Worm (Caenorhabditis elegans) whole organism, L1 larva: Measurements from ENCODE around the gene ceh-34.

Experiments used
- ama-1 ChIP-seq: fragments of 150-350 bp; optimal IDR thresholded peaks from 2 replicates; lab custom pipeline; 2014
- blmp-1 ChIP-seq: fragments of 150-350 bp; optimal IDR thresholded peaks from 2 replicates; lab custom pipeline; 2014; ENCODE audit warnings: missing biosample characterization, missing genetic modification characterization
- ceh-82 ChIP-seq, 3 experiments: fragments of 150-350 bp in 1 of 3; sonication (generic microtip) in 2 of 3; optimal IDR thresholded peaks; 2 replicates each; lab custom pipeline; 2014 to 2017; ENCODE audit warnings: missing biosample characterization in 3 of 3, missing genetic modification characterization in 3 of 3
- lsy-2 ChIP-seq, 2 experiments: fragments of 150-350 bp; optimal IDR thresholded peaks; 2 replicates each; lab custom pipeline; 2014; ENCODE audit warnings: missing biosample characterization in 2 of 2, missing genetic modification characterization in 2 of 2
- mdl-1 ChIP-seq, 2 experiments: fragments of 150-350 bp; optimal IDR thresholded peaks; 2 replicates each; lab custom pipeline; 2014 to 2017; ENCODE audit warnings: missing biosample characterization in 2 of 2, missing genetic modification characterization in 2 of 2, inconsistent platforms in 1 of 2
- mep-1 ChIP-seq: fragments of 150-350 bp; optimal IDR thresholded peaks from 2 replicates; lab custom pipeline; 2014; ENCODE audit warnings: missing biosample characterization, missing genetic modification characterization
- nhr-12 ChIP-seq: sonication (generic microtip); optimal IDR thresholded peaks from 2 replicates; lab custom pipeline; 2017; ENCODE audit warnings: missing biosample characterization, missing genetic modification characterization
- snpc-4 ChIP-seq: fragments of 150-350 bp; optimal IDR thresholded peaks from 2 replicates; lab custom pipeline; 2014; ENCODE audit warnings: missing biosample characterization, missing genetic modification characterization
- unc-30 ChIP-seq: sonication (generic microtip); optimal IDR thresholded peaks from 2 replicates; lab custom pipeline; 2017; ENCODE audit warnings: missing biosample characterization, missing genetic modification characterization
- ztf-11 ChIP-seq, 2 experiments: sonication (generic microtip); optimal IDR thresholded peaks; 2 replicates each; lab custom pipeline; 2016 to 2017; ENCODE audit warnings: missing genetic modification characterization in 2 of 2, missing biosample characterization in 1 of 2, missing compliant biosample characterization in 1 of 2

DNA sequence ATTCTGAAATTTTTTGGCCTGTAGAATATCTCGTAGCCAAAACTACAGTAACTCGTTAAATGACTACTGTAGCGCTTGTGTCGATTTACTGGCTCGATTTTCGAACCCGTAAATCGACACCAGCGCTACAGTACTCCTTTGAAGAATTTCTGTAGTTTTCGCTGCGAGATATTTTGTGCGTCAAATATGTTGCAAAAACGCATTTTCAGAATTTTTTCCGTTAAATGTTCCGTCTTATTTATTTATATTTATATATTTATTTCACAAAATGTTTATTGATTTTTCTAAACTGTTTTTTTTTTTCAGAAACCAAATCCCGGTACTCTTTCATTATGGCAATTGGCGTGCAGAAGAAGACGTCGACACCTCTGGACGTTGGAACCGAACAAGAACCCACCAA is 45.6 kb downstream of the ceh-34 start, which contains the start of gene natc-2:
- TF ChIP-seq ama-1 (lab: Kevin White, UChicago) (no peak), ztf-11 (tag; optimal IDR thresholded peaks at IDR 0.05; lab: Kevin White, UChicago) (no peak), mep-1 (tag; lab: Kevin White, UChicago) (no peak), mdl-1 (tag; optimal IDR thresholded peaks at IDR 0.05; lab: Kevin White, UChicago) (no peak), snpc-4 (tag; lab: Kevin White, UChicago) (no peak), unc-30 (tag; lab: Kevin White, UChicago) (no peak), ceh-82 (tag; optimal IDR thresholded peaks at IDR 0.05; lab: Kevin White, UChicago) (no peak), nhr-12 (tag; lab: Kevin White, UChicago) (no peak), blmp-1 (tag; lab: Kevin White, UChicago) (no peak), lsy-2 (tag; optimal IDR thresholded peaks at IDR 0.05; lab: Kevin White, UChicago) (no peak)
